Fruit fly (Drosophila melanogaster): Measurements from ENCODE around the gene CG17477.

The CG17477 gene

DNA sequence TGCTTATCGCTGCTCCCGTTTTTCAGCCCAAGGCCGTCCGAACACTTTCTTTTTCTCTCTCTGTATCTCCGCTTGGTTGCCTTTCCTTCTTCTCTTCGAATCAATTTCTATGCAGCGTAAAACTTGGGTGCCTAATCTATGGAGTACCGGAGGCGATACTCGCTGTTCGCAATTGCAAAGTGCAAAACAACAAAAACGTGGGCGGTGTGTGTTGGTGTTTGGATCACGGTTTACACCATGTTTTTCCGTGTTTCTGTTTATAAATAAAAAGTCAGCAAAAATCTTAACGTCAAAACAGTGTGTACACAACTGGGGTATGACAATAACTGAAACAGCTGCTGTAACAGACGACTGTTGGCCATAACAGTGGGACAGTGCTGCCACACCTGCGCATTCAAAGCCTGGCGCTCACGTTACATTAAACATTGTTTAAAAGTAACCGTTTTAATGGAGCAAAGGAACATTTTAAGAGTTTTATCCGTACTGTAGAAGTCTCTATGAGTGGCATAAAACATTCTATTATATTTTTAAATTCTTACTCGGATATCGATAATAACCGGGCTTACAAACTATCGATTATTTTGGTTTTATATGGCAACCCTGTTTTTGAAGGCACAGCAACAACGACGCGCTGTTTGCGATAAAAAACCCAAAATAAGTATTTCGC lies 22.5 kb upstream of the CG17477 start, which contains the start of the genes m-cup and Det (continued):
- TF ChIP-seq Scr (GFP tag; IDR thresholded peaks at IDR 0.05; ENCODE audit: partially characterized antibody), result peak; percentile 82
- TF ChIP-seq btn (GFP tag; optimal IDR thresholded peaks at IDR 0.05), result no peak
- no peak for TF ChIP-seq sima (GFP tag; optimal IDR thresholded peaks at IDR 0.05)
- TF ChIP-seq CG8281 (tag; optimal IDR thresholded peaks at IDR 0.05), result no peak
- no peak for TF ChIP-seq hth (optimal IDR thresholded peaks at IDR 0.05)
- TF ChIP-seq pzg (GFP tag; optimal IDR thresholded peaks at IDR 0.05), result peak; percentile 76
- TF ChIP-seq chn (GFP tag; optimal IDR thresholded peaks at IDR 0.05), result no peak
- peak; percentile 49 for TF ChIP-seq Lhr (GFP tag; optimal IDR thresholded peaks at IDR 0.05)
- no peak for TF ChIP-seq CG33557 (GFP tag; optimal IDR thresholded peaks at IDR 0.05)
- no peak for TF ChIP-seq pita (GFP tag; optimal IDR thresholded peaks at IDR 0.05)
- peak; percentile 39; the same call in 2 of the 3 replicates for TF ChIP-seq CG34224 (GFP tag; IDR thresholded peaks at IDR 0.05; ENCODE audit: partially characterized antibody)
- no peak for TF ChIP-seq CG9609 (GFP tag; optimal IDR thresholded peaks at IDR 0.05)
- no peak for TF ChIP-seq CG1647 (GFP tag; optimal IDR thresholded peaks at IDR 0.05)
- no peak for TF ChIP-seq CG15601 (tag; optimal IDR thresholded peaks at IDR 0.05)
- peak; percentile 88 for TF ChIP-seq sens (GFP tag)
- peak; percentile 69 to 93 for TF ChIP-seq crp (GFP tag; optimal IDR thresholded peaks at IDR 0.05)
- no peak for TF ChIP-seq CG11696 (GFP tag; IDR thresholded peaks at IDR 0.05)
- no peak for TF ChIP-seq ara (GFP tag; IDR thresholded peaks at IDR 0.05)
- TF ChIP-seq cas (GFP tag; IDR thresholded peaks at IDR 0.05), result no peak
- TF ChIP-seq CG18011 (GFP tag; optimal IDR thresholded peaks at IDR 0.05), result no peak
- peak; percentile 54 for TF ChIP-seq ewg (GFP tag; optimal IDR thresholded peaks at IDR 0.05)
- no peak for TF ChIP-seq bsh (GFP tag; optimal IDR thresholded peaks at IDR 0.05)
- peak; percentile 49; the same call in 2 of the 3 replicates for TF ChIP-seq Opbp (GFP tag; IDR thresholded peaks at IDR 0.05; ENCODE audit: partially characterized antibody)
- peak; percentile 6 for TF ChIP-seq wek (GFP tag; optimal IDR thresholded peaks at IDR 0.05)
- no peak for TF ChIP-seq Doc2 (GFP tag; IDR thresholded peaks at IDR 0.05)
- TF ChIP-seq Atf6 (GFP tag; IDR thresholded peaks at IDR 0.05), result no peak
- no peak for TF ChIP-seq z (GFP tag; IDR thresholded peaks at IDR 0.05)
- TF ChIP-seq NK7.1 (GFP tag; optimal IDR thresholded peaks at IDR 0.05), result no peak
- no peak for TF ChIP-seq CG13123 (GFP tag; optimal IDR thresholded peaks at IDR 0.05)
- TF ChIP-seq HHEX (GFP tag; optimal IDR thresholded peaks at IDR 0.05), result no peak
- TF ChIP-seq CG8089 (GFP tag; optimal IDR thresholded peaks at IDR 0.05), result no peak
- TF ChIP-seq gsb-n (tag; optimal IDR thresholded peaks at IDR 0.05), result no peak
- no peak for TF ChIP-seq Stat92E (GFP tag; optimal IDR thresholded peaks at IDR 0.05)
- no peak for TF ChIP-seq shn (GFP tag; optimal IDR thresholded peaks at IDR 0.05)
- no peak for TF ChIP-seq toy (GFP tag; IDR thresholded peaks at IDR 0.05)
- TF ChIP-seq CG9932 (GFP tag; IDR thresholded peaks at IDR 0.05), result 0 out of 2 replicates have a peak, but pooled peaks have one; percentile 12
- no peak for TF ChIP-seq dati (GFP tag; IDR thresholded peaks at IDR 0.05)
- peak; percentile 23 for TF ChIP-seq Hmr (GFP tag; optimal IDR thresholded peaks at IDR 0.05)
- no peak for TF ChIP-seq usp (GFP tag; optimal IDR thresholded peaks at IDR 0.05)
- no peak for TF ChIP-seq CG10431 (GFP tag; optimal IDR thresholded peaks at IDR 0.05)
- TF ChIP-seq vfl (GFP tag; optimal IDR thresholded peaks at IDR 0.05), result no peak
- peak; percentile 28 for TF ChIP-seq CG13424 (tag; optimal IDR thresholded peaks at IDR 0.05)
- no peak for TF ChIP-seq mam (GFP tag; optimal IDR thresholded peaks at IDR 0.05)
- no peak for TF ChIP-seq PHDP (tag; optimal IDR thresholded peaks at IDR 0.05)
- TF ChIP-seq CG14710 (tag; optimal IDR thresholded peaks at IDR 0.05), result peak; percentile 100
- TF ChIP-seq p53 (GFP tag; optimal IDR thresholded peaks at IDR 0.05), result no peak
- no peak for TF ChIP-seq CG4282 (GFP tag; optimal IDR thresholded peaks at IDR 0.05)
- TF ChIP-seq bbx (GFP tag; IDR thresholded peaks at IDR 0.05; ENCODE audit: partially characterized antibody), result peak; percentile 41; the same call in 1 of the 2 replicates
- TF ChIP-seq CG33213 (GFP tag; optimal IDR thresholded peaks at IDR 0.05), result no peak
- no peak for TF ChIP-seq CG9876 (GFP tag; optimal IDR thresholded peaks at IDR 0.05)

All from whole organism, embryonic.